Fruit fly (Drosophila melanogaster): Measurements from ENCODE around the gene B9d2.

B9d2 gene

DNA sequence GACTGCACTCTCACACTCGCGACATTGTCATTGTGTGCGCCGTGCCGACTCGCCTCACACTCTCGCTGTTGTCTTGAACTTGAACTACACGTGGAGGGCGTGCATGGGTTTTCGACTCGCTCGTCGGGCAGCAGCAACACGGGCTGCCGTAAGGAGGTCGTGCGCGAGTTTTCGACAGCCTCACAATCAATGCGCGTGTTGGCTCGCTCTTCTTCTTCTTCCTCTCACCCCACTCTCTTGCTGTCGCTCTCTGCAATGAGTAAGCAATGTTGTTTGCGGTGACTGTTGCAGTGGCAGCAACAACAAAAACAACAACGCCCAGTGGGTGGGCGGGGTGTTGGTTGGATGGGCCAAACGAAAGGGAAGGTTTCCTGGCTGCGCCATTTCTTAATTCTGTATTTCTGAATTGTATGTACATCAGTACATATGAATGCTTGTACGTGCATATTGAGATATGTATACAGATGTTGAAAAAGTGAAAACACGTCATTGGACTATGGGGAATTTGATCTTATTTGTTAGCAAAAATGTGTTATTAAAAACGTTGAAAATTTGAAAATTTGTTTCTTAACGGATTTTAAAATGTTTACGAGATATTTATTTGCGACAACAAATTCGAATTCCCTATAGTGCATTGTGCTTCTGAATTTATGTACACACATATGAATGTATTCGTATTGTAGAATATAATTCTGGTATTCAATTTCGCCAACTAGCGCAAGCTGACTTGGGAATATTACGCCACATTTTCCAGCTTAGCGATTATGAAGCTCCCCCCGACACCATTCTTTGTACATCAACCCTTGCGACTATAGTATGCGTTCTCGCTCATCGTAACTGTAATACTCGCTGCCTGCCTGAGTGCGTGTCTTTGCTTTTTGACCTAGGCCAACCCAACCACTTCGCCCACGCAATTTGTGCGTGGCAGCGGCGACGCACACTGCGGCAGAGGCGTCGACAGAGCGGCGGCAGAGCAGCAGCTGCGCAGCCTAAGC is 41.8 kb downstream of the B9d2 start (continued):
- TF ChIP-seq CG11504 (tag; optimal IDR thresholded peaks at IDR 0.05) (peak; percentile 29), CG9727 (GFP tag; optimal IDR thresholded peaks at IDR 0.05) (peak; percentile 25), Kr (GFP tag; optimal IDR thresholded peaks at IDR 0.05) (peak; percentile 65), CG4328 (GFP tag; optimal IDR thresholded peaks at IDR 0.05) (peak; percentile 53), chinmo (GFP tag; IDR thresholded peaks at IDR 0.05; ENCODE audit: partially characterized antibody) (peak; percentile 100), tx (GFP tag; optimal IDR thresholded peaks at IDR 0.05) (no peak), row (GFP tag; IDR thresholded peaks at IDR 0.05) (peak; percentile 14; the same call in 2 of the 3 replicates), nmo (GFP tag; optimal IDR thresholded peaks at IDR 0.05) (peak; percentile 12), Camta (GFP tag; optimal IDR thresholded peaks at IDR 0.05) (no peak), Rx (GFP tag; IDR thresholded peaks at IDR 0.05) (no peak), CG31365 (tag; optimal IDR thresholded peaks at IDR 0.05) (no peak), twi (tag; optimal IDR thresholded peaks at IDR 0.05) (peak; percentile 99), sens-2 (GFP tag; IDR thresholded peaks at IDR 0.05) (no peak), hkb (optimal IDR thresholded peaks at IDR 0.05) (no peak), hkb (GFP tag; IDR thresholded peaks at IDR 0.05) (0 out of 2 replicates have a peak, but pooled peaks have one; percentile 11), toy (GFP tag; IDR thresholded peaks at IDR 0.05) (no peak), CG30431 (GFP tag; optimal IDR thresholded peaks at IDR 0.05) (no peak), CG2875 (GFP tag; optimal IDR thresholded peaks at IDR 0.05) (peak; percentile 1), CG5180 (GFP tag; optimal IDR thresholded peaks at IDR 0.05) (peak; percentile 65), CG2678 (tag; optimal IDR thresholded peaks at IDR 0.05) (peak; percentile 30), da (GFP tag; optimal IDR thresholded peaks at IDR 0.05) (peak; percentile 73), CG14860 (GFP tag; IDR thresholded peaks at IDR 0.05; ENCODE audit: partially characterized antibody) (peak; percentile 37; the same call in 1 of the 3 replicates), Dfd (GFP tag; optimal IDR thresholded peaks at IDR 0.05) (no peak), CG34376 (GFP tag; optimal IDR thresholded peaks at IDR 0.05) (peak; percentile 58), CG6272 (GFP tag; IDR thresholded peaks at IDR 0.05) (no peak), CG12769 (tag; optimal IDR thresholded peaks at IDR 0.05) (peak; percentile 81), stwl (tag; optimal IDR thresholded peaks at IDR 0.05) (peak; percentile 92), ind (GFP tag; optimal IDR thresholded peaks at IDR 0.05) (no peak), Ets65A (GFP tag) (peak; percentile 52), Doc2 (GFP tag; IDR thresholded peaks at IDR 0.05) (no peak), CG7839 (tag; optimal IDR thresholded peaks at IDR 0.05) (peak; percentile 55), CG4730 (GFP tag; IDR thresholded peaks at IDR 0.05) (no peak), fru (optimal IDR thresholded peaks at IDR 0.05) (peak; percentile 66), insv (GFP tag; optimal IDR thresholded peaks at IDR 0.05) (peak in 1 of 2 experiments; percentile 73), NFAT (GFP tag; IDR thresholded peaks at IDR 0.05) (peak; percentile 51; the same call in 1 of the 2 replicates), CG1233 (GFP tag; optimal IDR thresholded peaks at IDR 0.05) (peak; percentile 8), knrl (GFP tag; IDR thresholded peaks at IDR 0.05; ENCODE audit: partially characterized antibody) (peak; percentile 50; the same call in 2 of the 3 replicates), zf30C (GFP tag; optimal IDR thresholded peaks at IDR 0.05) (peak; percentile 29), HLH54F (GFP tag; optimal IDR thresholded peaks at IDR 0.05) (no peak), CG12659 (GFP tag; optimal IDR thresholded peaks at IDR 0.05) (peak; percentile 12), CG2120 (GFP tag; optimal IDR thresholded peaks at IDR 0.05) (peak; percentile 68), chm (GFP tag; IDR thresholded peaks at IDR 0.05) (peak; percentile 70; the same call in 1 of the 2 replicates), Hey (tag; optimal IDR thresholded peaks at IDR 0.05) (peak; percentile 96), Sry-β (GFP tag; optimal IDR thresholded peaks at IDR 0.05) (no peak), NC2β (GFP tag; optimal IDR thresholded peaks at IDR 0.05) (peak; percentile 4), CG18599 (GFP tag; optimal IDR thresholded peaks at IDR 0.05) (peak; percentile 65), CG7928 (GFP tag; optimal IDR thresholded peaks at IDR 0.05) (no peak), H15 (GFP tag; IDR thresholded peaks at IDR 0.05) (no peak)

Measured in whole organism, embryonic.